Worm (Caenorhabditis elegans) whole organism, young adult: Measurements from ENCODE around the gene tsr-1.

Experiments
- B0261.1 ChIP-seq: sonication (generic microtip); optimal IDR thresholded peaks from 2 replicates; lab custom pipeline; 2016; ENCODE audit warnings: mild to moderate bottlenecking, missing genetic modification characterization, moderate library complexity, missing compliant biosample characterization
- C17E4.6 ChIP-seq: fragments of 200-800 bp; sonication (Bioruptor generic); IDR thresholded peaks from 2 replicates; pipeline ENCODE4 v1.3.6; 2022; ENCODE audit warnings: missing genetic modification reagents, missing genetic modification characterization, missing compliant biosample characterization
- D2030.7 ChIP-seq: fragments of 200-800 bp; sonication (Bioruptor generic); IDR thresholded peaks from 2 replicates; pipeline ENCODE4 v1.3.6; 2022; ENCODE audit warnings: missing genetic modification reagents, missing genetic modification characterization, missing compliant biosample characterization
- F10E7.11 ChIP-seq: sonication (generic microtip); optimal IDR thresholded peaks from 2 replicates; lab custom pipeline; 2017; ENCODE audit warnings: mild to moderate bottlenecking, missing genetic modification characterization, moderate library complexity, missing compliant biosample characterization
- F22D6.2 ChIP-seq: sonication (generic microtip); optimal IDR thresholded peaks from 2 replicates; lab custom pipeline; 2016; ENCODE audit warnings: mild to moderate bottlenecking, missing genetic modification characterization, missing compliant biosample characterization
- F39B2.1 ChIP-seq: fragments of 200-800 bp; sonication (Bioruptor generic); IDR thresholded peaks from 2 replicates; pipeline ENCODE4 v1.3.6; 2022; ENCODE audit warnings: missing genetic modification reagents, missing genetic modification characterization, missing compliant biosample characterization
- F57A8.1 ChIP-seq: fragments of 200-800 bp; sonication (Bioruptor generic); optimal IDR thresholded peaks from 2 replicates; lab custom pipeline; 2018; ENCODE audit warnings: mild to moderate bottlenecking, missing genetic modification characterization, moderate library complexity, missing compliant biosample characterization
- K11D2.4 ChIP-seq: fragments of 200-800 bp; sonication (Bioruptor generic); IDR thresholded peaks from 2 replicates; pipeline ENCODE4 v1.3.6; 2022; ENCODE audit warnings: missing genetic modification reagents, missing genetic modification characterization, missing compliant biosample characterization
- K12H6.12 ChIP-seq: fragments of 200-800 bp; sonication (Bioruptor generic); optimal IDR thresholded peaks from 2 replicates; lab custom pipeline; 2018; ENCODE audit warnings: mild to moderate bottlenecking, missing genetic modification characterization, missing compliant biosample characterization
- T26A5.8 ChIP-seq: sonication (generic microtip); optimal IDR thresholded peaks from 2 replicates; lab custom pipeline; 2016; ENCODE audit warnings: missing genetic modification characterization, missing compliant biosample characterization
- Y53F4B.3 ChIP-seq: fragments of 200-800 bp; sonication (Bioruptor generic); IDR thresholded peaks from 2 replicates; pipeline ENCODE4 v1.3.6; 2022; ENCODE audit warnings: missing genetic modification reagents, missing genetic modification characterization, missing compliant biosample characterization
- Y67H2A.10 ChIP-seq: fragments of 200-800 bp; sonication (Bioruptor generic); conservative IDR thresholded peaks from 2 replicates; pipeline ENCODE4 v1.3.6; 2022; ENCODE audit warnings: missing genetic modification reagents, missing genetic modification characterization, missing compliant biosample characterization
- Y79H2A.3 ChIP-seq: fragments of 200-800 bp; sonication (Bioruptor generic); conservative IDR thresholded peaks from 2 replicates; pipeline ENCODE4 v1.3.6; 2022; ENCODE audit warnings: missing genetic modification reagents, missing genetic modification characterization, missing compliant biosample characterization
- Y95B8A.8 ChIP-seq: fragments of 200-800 bp; sonication (Bioruptor generic); IDR thresholded peaks from 2 replicates; pipeline ENCODE4 v1.3.6; 2022; ENCODE audit warnings: missing genetic modification reagents, missing genetic modification characterization, missing compliant biosample characterization
- ZK185.1 ChIP-seq: sonication (generic microtip); optimal IDR thresholded peaks from 2 replicates; lab custom pipeline; 2016; ENCODE audit warnings: mild to moderate bottlenecking, missing genetic modification characterization, missing compliant biosample characterization; ENCODE audit not compliant: poor library complexity, severe bottlenecking
- aptf-3 ChIP-seq: fragments of 200-800 bp; sonication (Bioruptor generic); IDR thresholded peaks from 2 replicates; pipeline ENCODE4 v1.3.6; 2022; ENCODE audit warnings: missing genetic modification characterization, missing compliant biosample characterization
- attf-3 ChIP-seq: fragments of 200-800 bp; sonication (Bioruptor generic); conservative IDR thresholded peaks from 2 replicates; pipeline ENCODE4 v1.3.6; 2022; ENCODE audit warnings: missing genetic modification reagents, missing genetic modification characterization, missing compliant biosample characterization
- bed-1 ChIP-seq: fragments of 200-800 bp; sonication (Bioruptor generic); IDR thresholded peaks from 2 replicates; pipeline ENCODE4 v1.3.6; 2022; ENCODE audit warnings: missing genetic modification reagents, missing genetic modification characterization, missing compliant biosample characterization
- ccch-3 ChIP-seq: fragments of 200-800 bp; sonication (Bioruptor generic); optimal IDR thresholded peaks from 2 replicates; lab custom pipeline; 2018; ENCODE audit warnings: mild to moderate bottlenecking, missing genetic modification characterization, missing compliant biosample characterization
- cebp-2 ChIP-seq: fragments of 200-800 bp; sonication (Bioruptor generic); IDR thresholded peaks from 2 replicates; pipeline ENCODE4 v1.3.6; 2022; ENCODE audit warnings: missing genetic modification characterization, missing compliant biosample characterization
- ceh-91 ChIP-seq: fragments of 200-800 bp; sonication (Bioruptor generic); IDR thresholded peaks from 2 replicates; pipeline ENCODE4 v1.3.6; 2022; ENCODE audit warnings: missing genetic modification reagents, missing genetic modification characterization, missing compliant biosample characterization
- dpl-1 ChIP-seq: fragments of 150-350 bp; optimal IDR thresholded peaks from 2 replicates; lab custom pipeline; 2014; ENCODE audit warnings: missing biosample characterization, missing genetic modification reagents, missing genetic modification characterization
- egl-18 ChIP-seq: fragments of 200-800 bp; sonication (Bioruptor generic); IDR thresholded peaks from 2 replicates; pipeline ENCODE4 v1.3.6; 2022; ENCODE audit warnings: missing genetic modification reagents, missing genetic modification characterization, missing compliant biosample characterization
- ekl-4 ChIP-seq: fragments of 200-800 bp; sonication (Bioruptor generic); IDR thresholded peaks from 2 replicates; pipeline ENCODE4 v1.3.6; 2022; ENCODE audit warnings: missing genetic modification reagents, missing genetic modification characterization, missing compliant biosample characterization
- ets-4 ChIP-seq: fragments of 200-800 bp; sonication (Bioruptor generic); optimal IDR thresholded peaks from 2 replicates; lab custom pipeline; 2018; ENCODE audit warnings: mild to moderate bottlenecking, missing genetic modification characterization, missing compliant biosample characterization
- gei-17 ChIP-seq: fragments of 200-800 bp; sonication (Bioruptor generic); optimal IDR thresholded peaks from 2 replicates; lab custom pipeline; 2018; ENCODE audit warnings: mild to moderate bottlenecking, missing genetic modification characterization, missing compliant biosample characterization
- hmg-1.2 ChIP-seq: fragments of 200-800 bp; sonication (Bioruptor generic); IDR thresholded peaks from 2 replicates; pipeline ENCODE4 v1.3.6; 2022; ENCODE audit warnings: missing genetic modification reagents, missing genetic modification characterization, missing compliant biosample characterization
- hmg-20 ChIP-seq: fragments of 200-800 bp; sonication (Bioruptor generic); IDR thresholded peaks from 2 replicates; pipeline ENCODE4 v1.3.6; 2022; ENCODE audit warnings: missing genetic modification reagents, missing genetic modification characterization, missing compliant biosample characterization
- lsl-1 ChIP-seq: fragments of 200-800 bp; sonication (Bioruptor generic); optimal IDR thresholded peaks from 2 replicates; lab custom pipeline; 2018; ENCODE audit warnings: mild to moderate bottlenecking, missing genetic modification characterization, moderate library complexity, missing compliant biosample characterization
- lsy-27 ChIP-seq: sonication (generic microtip); optimal IDR thresholded peaks from 2 replicates; lab custom pipeline; 2017; ENCODE audit warnings: missing genetic modification characterization, mild to moderate bottlenecking, missing compliant biosample characterization, antibody characterized with exemption, missing genotype, borderline replicate concordance; ENCODE audit not compliant: insufficient read depth
- madf-10 ChIP-seq: sonication (generic microtip); optimal IDR thresholded peaks from 2 replicates; lab custom pipeline; 2016; ENCODE audit warnings: mild to moderate bottlenecking, missing genetic modification characterization, missing compliant biosample characterization
- nfya-2 ChIP-seq: fragments of 200-800 bp; sonication (Bioruptor generic); IDR thresholded peaks from 2 replicates; pipeline ENCODE4 v1.3.6; 2022; ENCODE audit warnings: missing genetic modification reagents, missing genetic modification characterization, missing compliant biosample characterization
- nfyb-1 ChIP-seq: fragments of 200-800 bp; sonication (Bioruptor generic); IDR thresholded peaks from 2 replicates; pipeline ENCODE4 v1.3.6; 2022; ENCODE audit warnings: missing genetic modification reagents, missing genetic modification characterization, missing compliant biosample characterization
- nhr-179 ChIP-seq: sonication (generic microtip); optimal IDR thresholded peaks from 2 replicates; lab custom pipeline; 2016; ENCODE audit warnings: mild to moderate bottlenecking, missing genetic modification characterization, missing compliant biosample characterization
- rcor-1 ChIP-seq: fragments of 200-800 bp; sonication (Bioruptor generic); IDR thresholded peaks from 2 replicates; pipeline ENCODE4 v1.3.6; 2022; ENCODE audit warnings: missing genetic modification reagents, missing genetic modification characterization, missing compliant biosample characterization
- rec-8 ChIP-seq, 2 experiments: sonication (generic microtip); optimal IDR thresholded peaks; 2 replicates each; lab custom pipeline; 2016; ENCODE audit warnings: mild to moderate bottlenecking in 2 of 2, missing genetic modification characterization in 2 of 2, missing genetic modification reagents in 2 of 2, missing genotype in 2 of 2, missing biosample characterization in 1 of 2, missing compliant biosample characterization in 1 of 2, moderate library complexity in 1 of 2
- sdz-38 ChIP-seq: sonication (generic microtip); optimal IDR thresholded peaks from 2 replicates; lab custom pipeline; 2016; ENCODE audit warnings: missing genotype, missing genetic modification characterization, missing compliant biosample characterization
- sea-2 ChIP-seq: fragments of 200-800 bp; sonication (Bioruptor generic); IDR thresholded peaks from 2 replicates; pipeline ENCODE4 v1.3.6; 2022; ENCODE audit warnings: missing genetic modification characterization, missing compliant biosample characterization
- somi-1 ChIP-seq: fragments of 200-800 bp; sonication (Bioruptor generic); optimal IDR thresholded peaks from 2 replicates; lab custom pipeline; 2018; ENCODE audit warnings: mild to moderate bottlenecking, missing genetic modification characterization, missing compliant biosample characterization
- tbx-9 ChIP-seq: sonication (generic microtip); optimal IDR thresholded peaks from 2 replicates; lab custom pipeline; 2016; ENCODE audit warnings: borderline replicate concordance, missing genetic modification characterization, inconsistent platforms, missing compliant biosample characterization
- ztf-22 ChIP-seq: fragments of 200-800 bp; sonication (Bioruptor generic); optimal IDR thresholded peaks from 2 replicates; lab custom pipeline; 2018; ENCODE audit warnings: mild to moderate bottlenecking, missing genetic modification characterization, moderate library complexity, missing compliant biosample characterization
- ztf-25 ChIP-seq: fragments of 200-800 bp; sonication (Bioruptor generic); IDR thresholded peaks from 2 replicates; pipeline ENCODE4 v1.3.6; 2022; ENCODE audit warnings: missing genetic modification reagents, missing genetic modification characterization, missing compliant biosample characterization
- ztf-3 ChIP-seq: fragments of 200-800 bp; sonication (Bioruptor generic); optimal IDR thresholded peaks from 2 replicates; lab custom pipeline; 2018; ENCODE audit warnings: mild to moderate bottlenecking, missing genetic modification characterization, missing compliant biosample characterization
- ztf-6 ChIP-seq: fragments of 200-800 bp; sonication (Bioruptor generic); IDR thresholded peaks from 2 replicates; pipeline ENCODE4 v1.3.6; 2022; ENCODE audit warnings: missing genetic modification reagents, missing genetic modification characterization, missing compliant biosample characterization

The tsr-1 gene

ce11 chrII:2435566-2435965, 37.6 kb downstream of the tsr-1 start:
- TF ChIP-seq lsy-27 (tag; lab: Kevin White, UChicago), result no peak
- no peak for TF ChIP-seq B0261.1 (tag; lab: Kevin White, UChicago)
- TF ChIP-seq somi-1 (GFP tag; lab: Kevin White, UChicago), result no peak
- no peak for TF ChIP-seq rec-8 (tag; optimal IDR thresholded peaks at IDR 0.05; lab: Kevin White, UChicago)
- no peak for TF ChIP-seq ceh-91 (GFP tag; lab: Robert Waterston, UW)
- TF ChIP-seq attf-3 (GFP tag; lab: Robert Waterston, UW), result no peak
- TF ChIP-seq tbx-9 (tag; lab: Kevin White, UChicago), result no peak

ce11 chrII:2431972-2432371, 41.2 kb downstream of the tsr-1 start, which contains the start of gene ceh-86:
ceh-86 (minus strand) TSS chrII:2432072.
- no peak for TF ChIP-seq D2030.7 (GFP tag; lab: Robert Waterston, UW)
- TF ChIP-seq egl-18 (GFP tag; lab: Robert Waterston, UW), result no peak
- no peak for TF ChIP-seq bed-1 (GFP tag; lab: Robert Waterston, UW)
- no peak for TF ChIP-seq B0261.1 (tag; lab: Kevin White, UChicago)
- TF ChIP-seq Y95B8A.8 (GFP tag; lab: Robert Waterston, UW), result no peak
- TF ChIP-seq ztf-25 (GFP tag; lab: Robert Waterston, UW), result no peak
- TF ChIP-seq aptf-3, result no peak
- no peak for TF ChIP-seq cebp-2 (GFP tag; lab: Robert Waterston, UW)

ce11 chrII:2422427-2422826, 50.7 kb downstream of the tsr-1 start:
- TF ChIP-seq nhr-179 (tag; lab: Kevin White, UChicago) (no peak), ZK185.1 (tag; lab: Kevin White, UChicago) (no peak), sea-2 (GFP tag; lab: Robert Waterston, UW) (no peak), T26A5.8 (tag; lab: Kevin White, UChicago) (no peak), hmg-20 (GFP tag; lab: Robert Waterston, UW) (no peak), Y79H2A.3 (GFP tag; lab: Robert Waterston, UW) (no peak), F39B2.1 (GFP tag; lab: Robert Waterston, UW) (no peak), K11D2.4 (no peak), F22D6.2 (tag; lab: Kevin White, UChicago) (no peak), egl-18 (GFP tag; lab: Robert Waterston, UW) (no peak), K12H6.12 (tag; lab: Kevin White, UChicago) (no peak), ekl-4 (GFP tag; lab: Robert Waterston, UW) (no peak), rcor-1 (GFP tag; lab: Robert Waterston, UW) (no peak), ztf-3 (no peak), ccch-3 (GFP tag; lab: Kevin White, UChicago) (no peak), lsl-1 (GFP tag; lab: Kevin White, UChicago) (no peak), ets-4 (no peak), F57A8.1 (GFP tag; lab: Kevin White, UChicago) (no peak), nfya-2 (GFP tag; lab: Robert Waterston, UW) (no peak), ztf-22 (no peak)

ce11 chrII:2421905-2422304, 51.3 kb downstream of the tsr-1 start, which contains the start of gene F42G2.2:
F42G2.2 (plus strand) TSS chrII:2422205.
- TF ChIP-seq gei-17 (GFP tag; lab: Kevin White, UChicago) (no peak), rec-8 (tag; optimal IDR thresholded peaks at IDR 0.05; lab: Kevin White, UChicago) (no peak), sdz-38 (no peak), Y53F4B.3 (GFP tag; lab: Robert Waterston, UW) (no peak), ekl-4 (GFP tag; lab: Robert Waterston, UW) (no peak), nfyb-1 (no peak), T26A5.8 (tag; lab: Kevin White, UChicago) (no peak), F10E7.11 (tag; lab: Kevin White, UChicago) (no peak), B0261.1 (tag; lab: Kevin White, UChicago) (no peak), madf-10 (tag; lab: Kevin White, UChicago) (no peak), Y67H2A.10 (GFP tag; lab: Robert Waterston, UW) (no peak), ztf-6 (GFP tag; lab: Robert Waterston, UW) (no peak), egl-18 (GFP tag; lab: Robert Waterston, UW) (no peak), dpl-1 (GFP tag; lab: Kevin White, UChicago) (no peak), hmg-1.2 (GFP tag; lab: Robert Waterston, UW) (no peak), C17E4.6 (no peak), ets-4 (no peak), F39B2.1 (GFP tag; lab: Robert Waterston, UW) (no peak)
